Fruit fly (Drosophila melanogaster): ENCODE measurements around the gene CG14647.

- TF ChIP-seq pan (optimal IDR thresholded peaks at IDR 0.05) (no peak), usp (GFP tag; optimal IDR thresholded peaks at IDR 0.05) (no peak)
These were observed 19.2 kb downstream of the CG14647 start, which contains the start of gene CG32944 for dm6 chr3R:4419482-4419881.
